Worm (Caenorhabditis elegans): Measurements from ENCODE around the gene aex-2.
"Not testable (repeated sequence)": the region's sequence is repeated elsewhere in the genome, so short reads cannot be mapped to it uniquely, and the experiment has no call there.

Gene aex-2

DNA sequence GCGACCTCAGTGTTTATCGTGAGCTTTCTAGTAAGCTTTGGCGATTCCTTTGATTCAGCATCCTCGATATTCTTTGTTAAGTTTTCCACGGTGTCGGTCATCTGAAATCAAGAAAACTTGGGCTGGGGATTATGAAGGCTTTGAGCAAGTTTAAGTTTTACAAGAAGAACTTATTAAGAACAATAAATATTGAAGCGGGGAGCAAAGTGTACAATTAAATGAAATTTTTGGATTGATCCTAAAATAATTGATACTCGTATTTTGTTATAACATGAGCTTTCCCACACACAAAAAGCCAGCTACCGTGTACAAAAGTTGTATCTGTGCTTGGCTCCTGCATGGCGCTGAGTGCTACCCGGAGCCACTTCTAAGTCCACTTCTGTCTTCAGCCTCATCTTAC is 18.0 kb downstream of the aex-2 start, which contains the start of gene F34H10.3:
Gene F34H10.3, minus strand, starts transcription at position 101 of the 400 bp plus-strand sequence.
- TF ChIP-seq lin-40 (tag; optimal IDR thresholded peaks at IDR 0.05) (no peak), nhr-27 (tag; optimal IDR thresholded peaks at IDR 0.05) (no peak), bed-2 (GFP tag; IDR thresholded peaks at IDR 0.05) (no peak), nhr-120 (GFP tag; IDR thresholded peaks at IDR 0.05) (no peak), ZK185.1 (tag; optimal IDR thresholded peaks at IDR 0.05; ENCODE audit: poor library complexity, severe bottlenecking) (no peak), F37B4.10 (GFP tag; IDR thresholded peaks at IDR 0.05) (no peak), F33H1.4 (GFP tag; IDR thresholded peaks at IDR 0.05) (no peak), B0336.3 (GFP tag; IDR thresholded peaks at IDR 0.05) (no peak), ztf-26 (tag; optimal IDR thresholded peaks at IDR 0.05) (no peak), mcd-1 (GFP tag; IDR thresholded peaks at IDR 0.05) (no peak), cebp-1 (GFP tag; IDR thresholded peaks at IDR 0.05) (no peak), cebp-1 (tag; optimal IDR thresholded peaks at IDR 0.05) (no peak), rec-8 (tag; optimal IDR thresholded peaks at IDR 0.05) (no peak), repo-1 (tag; optimal IDR thresholded peaks at IDR 0.05) (no peak), B0035.1 (tag; optimal IDR thresholded peaks at IDR 0.05) (no peak), lsl-1 (GFP tag; optimal IDR thresholded peaks at IDR 0.05) (no peak)

DNA sequence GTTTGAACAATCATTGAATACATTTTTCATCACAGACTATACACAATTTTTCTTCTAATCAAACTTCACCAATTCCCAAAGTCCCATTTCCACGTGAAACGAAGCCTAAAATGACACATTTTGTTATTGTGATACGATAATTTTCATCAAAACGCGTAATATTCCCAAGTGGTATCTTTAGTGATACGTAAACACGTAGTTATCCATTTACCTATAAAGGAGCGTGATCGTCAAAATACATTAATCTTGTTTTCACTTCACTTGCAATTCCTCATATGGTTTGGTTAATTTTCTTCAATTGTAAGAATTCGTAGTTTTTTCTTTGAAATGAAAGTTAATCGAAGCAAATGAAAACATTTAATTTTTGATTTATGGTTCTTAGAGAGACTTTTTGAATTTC is 23.4 kb downstream of the aex-2 start:
- no peak for TF ChIP-seq ztf-6 (GFP tag; IDR thresholded peaks at IDR 0.05)

DNA sequence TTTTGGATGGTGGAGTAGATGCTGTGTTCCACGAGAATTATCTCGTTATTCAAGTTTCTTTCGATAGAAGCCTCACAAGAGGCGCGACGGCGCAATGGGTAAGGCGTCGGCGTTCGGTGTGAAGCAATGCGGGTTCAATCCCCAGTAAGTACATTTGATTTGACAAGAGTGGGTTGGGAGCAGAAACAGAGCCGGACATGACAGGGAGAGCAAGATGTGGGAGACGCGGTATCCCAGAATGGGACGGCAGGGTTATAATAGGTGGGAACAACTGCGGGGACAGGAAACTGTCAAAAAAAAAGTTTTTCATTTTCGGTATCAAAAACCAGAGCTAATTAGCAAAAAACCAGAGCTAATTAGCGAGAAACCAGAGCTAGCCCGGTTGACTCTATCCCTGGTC is 25.8 kb downstream of the aex-2 start:
- TF ChIP-seq ztf-25 (GFP tag; IDR thresholded peaks at IDR 0.05), result peak; percentile 70; the same call in 1 of the 2 replicates
- 0 out of 2 replicates have a peak, but pooled peaks have one; percentile 51 for TF ChIP-seq cebp-2 (GFP tag; IDR thresholded peaks at IDR 0.05)
- 0 out of 2 replicates have a peak, but pooled peaks have one; percentile 17 for TF ChIP-seq hmg-1.2 (GFP tag; IDR thresholded peaks at IDR 0.05)
- TF ChIP-seq bed-2 (GFP tag; IDR thresholded peaks at IDR 0.05), result 0 out of 2 replicates have a peak, but pooled peaks have one; percentile 33
- 0 out of 2 replicates have a peak, but pooled peaks have one; percentile 53 for TF ChIP-seq bed-1 (GFP tag; IDR thresholded peaks at IDR 0.05)
- 0 out of 2 replicates have a peak, but pooled peaks have one; percentile 55 for TF ChIP-seq F37B4.10 (GFP tag; IDR thresholded peaks at IDR 0.05)
- peak; percentile 77 for TF ChIP-seq D2030.7 (GFP tag; IDR thresholded peaks at IDR 0.05)
- TF ChIP-seq rcor-1 (GFP tag; IDR thresholded peaks at IDR 0.05), result peak; percentile 47; the same call in 1 of the 2 replicates

DNA sequence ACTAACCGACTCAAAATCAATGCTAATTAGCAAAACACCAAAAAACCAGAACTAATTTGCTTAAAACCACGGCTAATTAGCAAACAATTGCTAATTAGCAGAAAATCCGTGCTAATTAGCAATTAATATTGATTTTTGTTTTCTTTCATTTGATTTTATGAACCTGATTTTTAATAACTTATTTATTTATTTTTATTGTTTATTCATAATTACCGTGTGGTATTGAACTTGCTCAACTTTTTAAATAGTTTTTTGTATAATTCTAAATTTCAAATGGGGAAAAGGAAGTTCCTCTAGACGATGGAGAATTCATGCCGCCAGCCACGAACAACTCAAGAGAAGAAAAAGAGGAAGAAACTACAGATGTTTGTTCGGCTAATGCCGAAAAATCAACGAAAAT is 27.1 kb downstream of the aex-2 start, which contains the start of gene F34H10.1:
Gene F34H10.1, plus strand, starts transcription at position 301 of the 400 bp plus-strand sequence.
- not testable (repeated sequence) for TF ChIP-seq snpc-1.3 (tag; optimal IDR thresholded peaks at IDR 0.05; ENCODE audit: insufficient read depth); ceh-79 (tag; optimal IDR thresholded peaks at IDR 0.05); ZK185.1 (tag; optimal IDR thresholded peaks at IDR 0.05; ENCODE audit: poor library complexity, severe bottlenecking)

DNA sequence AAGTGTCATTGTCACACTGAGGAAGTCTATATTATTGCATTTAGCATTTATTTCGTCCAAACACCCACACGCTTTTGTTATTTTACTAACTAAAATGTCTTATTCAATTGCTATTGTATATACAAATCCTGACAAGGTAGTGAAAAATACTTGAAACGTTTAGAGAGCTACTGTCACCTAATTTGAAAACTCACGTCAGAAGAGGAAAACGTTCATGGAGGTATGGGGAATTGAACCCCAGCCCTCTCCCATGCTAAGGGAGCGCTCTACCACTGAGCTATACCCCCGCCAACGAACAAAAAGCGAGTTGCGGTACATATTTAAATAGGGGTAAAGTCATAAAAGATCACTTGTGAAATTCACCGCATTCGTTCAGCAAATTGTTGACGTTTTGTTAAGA is 30.3 kb downstream of the aex-2 start:
- TF ChIP-seq lin-35 (GFP tag; optimal IDR thresholded peaks at IDR 0.05), result peak in 1 of 3 experiments; percentile 43
- TF ChIP-seq pha-4 (tag; optimal IDR thresholded peaks at IDR 0.05), result no peak
- TF ChIP-seq T07F8.4 (tag; optimal IDR thresholded peaks at IDR 0.05), result peak; percentile 52
- 0 out of 2 replicates have a peak, but pooled peaks have one; percentile 48 for TF ChIP-seq aptf-3 (GFP tag; IDR thresholded peaks at IDR 0.05)
- TF ChIP-seq cebp-2 (GFP tag; IDR thresholded peaks at IDR 0.05), result 0 out of 2 replicates have a peak, but pooled peaks have one; percentile 56
- no peak for TF ChIP-seq Y95B8A.8 (GFP tag; IDR thresholded peaks at IDR 0.05)
- TF ChIP-seq Y53G8AR.9 (GFP tag; conservative IDR thresholded peaks at IDR 0.05), result no peak
- TF ChIP-seq lir-1 (GFP tag; conservative IDR thresholded peaks at IDR 0.05), result no peak
- TF ChIP-seq nhr-90 (tag; optimal IDR thresholded peaks at IDR 0.05), result peak; percentile 72
- peak; percentile 17 for TF ChIP-seq ceh-27 (GFP tag; optimal IDR thresholded peaks at IDR 0.05)
- TF ChIP-seq fkh-3 (tag; optimal IDR thresholded peaks at IDR 0.05), result peak; percentile 68
- TF ChIP-seq rcor-1 (GFP tag; IDR thresholded peaks at IDR 0.05), result peak; percentile 41; the same call in 1 of the 2 replicates
- 0 out of 2 replicates have a peak, but pooled peaks have one; percentile 26 for TF ChIP-seq cebp-1 (GFP tag; IDR thresholded peaks at IDR 0.05)
- TF ChIP-seq cebp-1 (tag; optimal IDR thresholded peaks at IDR 0.05), result no peak
- TF ChIP-seq egl-18 (GFP tag; IDR thresholded peaks at IDR 0.05), result 0 out of 2 replicates have a peak, but pooled peaks have one; percentile 32
- peak; percentile 82 for TF ChIP-seq egl-44 (GFP tag; IDR thresholded peaks at IDR 0.05)
- TF ChIP-seq B0261.1 (tag; optimal IDR thresholded peaks at IDR 0.05), result peak; percentile 78
- peak; percentile 39 for TF ChIP-seq attf-5 (GFP tag; optimal IDR thresholded peaks at IDR 0.05)
- TF ChIP-seq ztf-28 (GFP tag; IDR thresholded peaks at IDR 0.05), result peak; percentile 62; the same call in 1 of the 2 replicates

Measured in whole organism, young adult.